Fruit fly (Drosophila melanogaster): Measurements from ENCODE around the gene CG14132.

CG14132 gene

dm6 chr3L:11683819-11684521, 31.1 kb downstream of the CG14132 start, which contains the start of gene Sugb:
Gene Sugb, plus strand, starts transcription at chr3L:11683980.
- TF ChIP-seq kay (GFP tag; ENCODE audit: borderline replicate concordance) (peak; percentile 95), CG5204 (GFP tag; optimal IDR thresholded peaks at IDR 0.05) (peak; percentile 77), ovo (GFP tag; optimal IDR thresholded peaks at IDR 0.05) (peak; percentile 69), Hr96 (GFP tag; optimal IDR thresholded peaks at IDR 0.05) (peak; percentile 84), Crg-1 (GFP tag; optimal IDR thresholded peaks at IDR 0.05) (peak; percentile 54), CG1620 (GFP tag; optimal IDR thresholded peaks at IDR 0.05) (peak; percentile 73), CG11617 (GFP tag; optimal IDR thresholded peaks at IDR 0.05) (peak; percentile 90), CG33017 (tag; optimal IDR thresholded peaks at IDR 0.05) (peak; percentile 87), cnc (optimal IDR thresholded peaks at IDR 0.05) (no peak), CG7101 (tag; optimal IDR thresholded peaks at IDR 0.05) (peak; percentile 75), pad (GFP tag; optimal IDR thresholded peaks at IDR 0.05) (peak; percentile 27), CG12768 (GFP tag; optimal IDR thresholded peaks at IDR 0.05) (peak; percentile 58), tj (GFP tag; optimal IDR thresholded peaks at IDR 0.05) (peak; percentile 98), CG14711 (tag; optimal IDR thresholded peaks at IDR 0.05) (peak; percentile 38), Clk (GFP tag; optimal IDR thresholded peaks at IDR 0.05) (peak; percentile 4), toe (GFP tag; optimal IDR thresholded peaks at IDR 0.05) (peak; percentile 80), Mnt (GFP tag; optimal IDR thresholded peaks at IDR 0.05) (peak; percentile 73), CG7045 (GFP tag; optimal IDR thresholded peaks at IDR 0.05) (peak; percentile 57), cic (GFP tag; optimal IDR thresholded peaks at IDR 0.05) (peak; percentile 96), bab1 (GFP tag; optimal IDR thresholded peaks at IDR 0.05) (peak; percentile 37)

- TF ChIP-seq kay (GFP tag; ENCODE audit: borderline replicate concordance): no peak
- peak; percentile 37 for TF ChIP-seq cic (GFP tag; optimal IDR thresholded peaks at IDR 0.05)
- TF ChIP-seq CG11617 (GFP tag; optimal IDR thresholded peaks at IDR 0.05): no peak
- no peak for TF ChIP-seq cnc (optimal IDR thresholded peaks at IDR 0.05)
- peak; percentile 18 for TF ChIP-seq toe (GFP tag; optimal IDR thresholded peaks at IDR 0.05)
- TF ChIP-seq Mnt (GFP tag; optimal IDR thresholded peaks at IDR 0.05): peak; percentile 23
- TF ChIP-seq bab1 (GFP tag; optimal IDR thresholded peaks at IDR 0.05): peak; percentile 66
Observed at dm6 chr3L:11681794-11682193, 33.3 kb downstream of the CG14132 start, which contains the start of gene TfIIEalpha. Gene TfIIEalpha, plus strand, starts transcription at chr3L:11682038.

dm6 chr3L:11680298-11680697, 34.8 kb downstream of the CG14132 start, which contains the start of gene CG32085:
Gene CG32085, minus strand, starts transcription at chr3L:11680344.
- peak; percentile 8 for TF ChIP-seq Clk (GFP tag; optimal IDR thresholded peaks at IDR 0.05)
- TF ChIP-seq cnc (optimal IDR thresholded peaks at IDR 0.05): no peak
- TF ChIP-seq pad (GFP tag; optimal IDR thresholded peaks at IDR 0.05): peak; percentile 16
- peak; percentile 17 for TF ChIP-seq toe (GFP tag; optimal IDR thresholded peaks at IDR 0.05)
- TF ChIP-seq CG11617 (GFP tag; optimal IDR thresholded peaks at IDR 0.05): peak; percentile 23
- TF ChIP-seq CG33017 (tag; optimal IDR thresholded peaks at IDR 0.05): no peak
- peak; percentile 5 for TF ChIP-seq CG7045 (GFP tag; optimal IDR thresholded peaks at IDR 0.05)
- TF ChIP-seq CG12768 (GFP tag; optimal IDR thresholded peaks at IDR 0.05): peak; percentile 41
- peak; percentile 36 for TF ChIP-seq cic (GFP tag; optimal IDR thresholded peaks at IDR 0.05)
- peak; percentile 4 for TF ChIP-seq CG14711 (tag; optimal IDR thresholded peaks at IDR 0.05)
- TF ChIP-seq ovo (GFP tag; optimal IDR thresholded peaks at IDR 0.05): no peak
- TF ChIP-seq CG7101 (tag; optimal IDR thresholded peaks at IDR 0.05): no peak
- peak; percentile 24 for TF ChIP-seq Mnt (GFP tag; optimal IDR thresholded peaks at IDR 0.05)

- no peak for TF ChIP-seq tj (GFP tag; optimal IDR thresholded peaks at IDR 0.05)
- TF ChIP-seq cic (GFP tag; optimal IDR thresholded peaks at IDR 0.05): no peak
- no peak for TF ChIP-seq Crg-1 (GFP tag; optimal IDR thresholded peaks at IDR 0.05)
- TF ChIP-seq Hr96 (GFP tag; optimal IDR thresholded peaks at IDR 0.05): no peak
- no peak for TF ChIP-seq Clk (GFP tag; optimal IDR thresholded peaks at IDR 0.05)
- no peak for TF ChIP-seq CG7045 (GFP tag; optimal IDR thresholded peaks at IDR 0.05)
- TF ChIP-seq cnc (optimal IDR thresholded peaks at IDR 0.05): no peak
- no peak for TF ChIP-seq CG11617 (GFP tag; optimal IDR thresholded peaks at IDR 0.05)
Observed at dm6 chr3L:11678313-11678817, 36.7 kb downstream of the CG14132 start.
